Worm (Caenorhabditis elegans): ENCODE measurements around the gene Y64H9A.2.

The Y64H9A.2 gene

ce11 chrX:5059163-5059562 lies 15.4 kb downstream of the Y64H9A.2 start, which contains the start of gene C24H10.4:
TSS of gene C24H10.4 (minus strand) at chrX:5059263.
- TF ChIP-seq lin-39 (tag; optimal IDR thresholded peaks at IDR 0.05): no peak
- TF ChIP-seq ama-1 (optimal IDR thresholded peaks at IDR 0.05): no peak
- TF ChIP-seq dmd-4 (tag; optimal IDR thresholded peaks at IDR 0.05): no peak
- TF ChIP-seq egl-27 (tag; optimal IDR thresholded peaks at IDR 0.05): no peak
- TF ChIP-seq elt-1 (tag; optimal IDR thresholded peaks at IDR 0.05): no peak
- TF ChIP-seq mbf-1 (tag; optimal IDR thresholded peaks at IDR 0.05): no peak
- TF ChIP-seq sma-3 (GFP tag; optimal IDR thresholded peaks at IDR 0.05): no peak

ce11 chrX:5060756-5061155 lies 17.0 kb downstream of the Y64H9A.2 start, which contains the start of gene C24H10.3:
TSS of gene C24H10.3 (plus strand) at chrX:5061056.
- no peak for TF ChIP-seq peb-1 (tag; optimal IDR thresholded peaks at IDR 0.05)
- no peak for TF ChIP-seq unc-62 (GFP tag; optimal IDR thresholded peaks at IDR 0.05)
- no peak for TF ChIP-seq elt-1 (tag; optimal IDR thresholded peaks at IDR 0.05)
- no peak for TF ChIP-seq ztf-4 (tag; optimal IDR thresholded peaks at IDR 0.05)
- no peak for TF ChIP-seq mdl-1 (tag; optimal IDR thresholded peaks at IDR 0.05)
- TF ChIP-seq Y55F3AM.14 (GFP tag; optimal IDR thresholded peaks at IDR 0.05): no peak
- TF ChIP-seq snpc-4 (tag; optimal IDR thresholded peaks at IDR 0.05): no peak
- no peak for TF ChIP-seq zag-1 (tag; optimal IDR thresholded peaks at IDR 0.05)
- TF ChIP-seq nhr-10 (tag; optimal IDR thresholded peaks at IDR 0.05): no peak
- TF ChIP-seq unc-39 (tag; optimal IDR thresholded peaks at IDR 0.05): no peak
- TF ChIP-seq ZK546.5 (tag; optimal IDR thresholded peaks at IDR 0.05): no peak
- TF ChIP-seq ztf-11 (tag; optimal IDR thresholded peaks at IDR 0.05): no peak
- TF ChIP-seq crh-2 (tag; optimal IDR thresholded peaks at IDR 0.05): no peak

- no peak for TF ChIP-seq ZK546.5 (tag; optimal IDR thresholded peaks at IDR 0.05)
- TF ChIP-seq elt-1 (tag; optimal IDR thresholded peaks at IDR 0.05): peak; percentile 82
- TF ChIP-seq ceh-16 (tag; optimal IDR thresholded peaks at IDR 0.05): peak; percentile 43
- peak; percentile 36 for TF ChIP-seq sma-9 (GFP tag; optimal IDR thresholded peaks at IDR 0.05)
- TF ChIP-seq sma-9 (tag; optimal IDR thresholded peaks at IDR 0.05): no peak
Observed at ce11 chrX:5061763-5062162, 18.0 kb downstream of the Y64H9A.2 start.

- TF ChIP-seq gmeb-1 (tag; optimal IDR thresholded peaks at IDR 0.05) (peak; percentile 41), elt-3 (tag; optimal IDR thresholded peaks at IDR 0.05) (no peak), Y55F3AM.14 (GFP tag; optimal IDR thresholded peaks at IDR 0.05) (peak; percentile 2), sem-4 (tag; optimal IDR thresholded peaks at IDR 0.05) (peak; percentile 62), zag-1 (tag; optimal IDR thresholded peaks at IDR 0.05) (no peak), nhr-21 (tag; optimal IDR thresholded peaks at IDR 0.05) (no peak), dmd-4 (tag; optimal IDR thresholded peaks at IDR 0.05) (no peak), unc-55 (GFP tag; optimal IDR thresholded peaks at IDR 0.05) (peak; percentile 52), skn-1 (tag; optimal IDR thresholded peaks at IDR 0.05) (no peak), ztf-11 (tag; optimal IDR thresholded peaks at IDR 0.05) (no peak), nhr-10 (tag; optimal IDR thresholded peaks at IDR 0.05) (no peak), nhr-12 (tag; optimal IDR thresholded peaks at IDR 0.05) (no peak), ceh-82 (tag; optimal IDR thresholded peaks at IDR 0.05) (no peak), sma-3 (GFP tag; optimal IDR thresholded peaks at IDR 0.05) (peak; percentile 14), lsy-2 (tag; optimal IDR thresholded peaks at IDR 0.05) (peak in 1 of 2 experiments; percentile 31), C34F6.9 (tag; optimal IDR thresholded peaks at IDR 0.05) (peak; percentile 6), aly-2 (tag; optimal IDR thresholded peaks at IDR 0.05) (no peak), lin-11 (tag; optimal IDR thresholded peaks at IDR 0.05) (no peak), blmp-1 (tag; optimal IDR thresholded peaks at IDR 0.05; ENCODE audit: insufficient read depth) (no peak), sma-9 (GFP tag; optimal IDR thresholded peaks at IDR 0.05) (peak; percentile 41), sma-9 (tag; optimal IDR thresholded peaks at IDR 0.05) (no peak), F13H6.1 (tag; optimal IDR thresholded peaks at IDR 0.05) (peak; percentile 69), nhr-25 (tag; optimal IDR thresholded peaks at IDR 0.05) (peak; percentile 20), unc-39 (tag; optimal IDR thresholded peaks at IDR 0.05) (no peak), fos-1 (tag; optimal IDR thresholded peaks at IDR 0.05) (peak; percentile 35), lin-39 (tag; optimal IDR thresholded peaks at IDR 0.05) (no peak), R02D3.7 (tag; optimal IDR thresholded peaks at IDR 0.05) (no peak), nhr-129 (tag; optimal IDR thresholded peaks at IDR 0.05) (peak; percentile 72)
Observed at ce11 chrX:5063750-5064652, 20.2 kb downstream of the Y64H9A.2 start, which contains the start of gene C24H10.2. TSS of gene C24H10.2 (plus strand) at chrX:5064602.

Data from whole organism, L2 larva.